Fruit fly (Drosophila melanogaster) whole organism, embryonic: ENCODE data around the gene mRpL16.

Source experiments
- Atf3 ChIP-seq: fragments of 200-800 bp; sonication (Bioruptor generic); optimal IDR thresholded peaks from 3 replicates; lab custom pipeline; 2016; ENCODE audit warnings: missing biosample characterization, missing genetic modification characterization
- CG10431 ChIP-seq: fragments of 200-800 bp; sonication (Bioruptor generic); optimal IDR thresholded peaks from 3 replicates; lab custom pipeline; 2018; ENCODE audit warnings: missing biosample characterization, mild to moderate bottlenecking, missing genetic modification characterization
- CG11093 ChIP-seq: fragments of 200-800 bp; sonication (Bioruptor generic); IDR thresholded peaks from 3 replicates; pipeline ENCODE4 v1.3.6; 2022; ENCODE audit warnings: missing biosample characterization, missing genetic modification characterization
- CG12391 ChIP-seq: fragments of 200-800 bp; sonication (Bioruptor generic); optimal IDR thresholded peaks from 3 replicates; lab custom pipeline; 2018; ENCODE audit warnings: missing biosample characterization, mild to moderate bottlenecking, missing genetic modification characterization, moderate library complexity
- CG12769 ChIP-seq: fragments of 200-800 bp; sonication (Bioruptor generic); optimal IDR thresholded peaks from 2 replicates; lab custom pipeline; 2019; ENCODE audit warnings: missing biosample characterization, mild to moderate bottlenecking, missing genetic modification characterization, moderate library complexity
- CG1602 ChIP-seq: fragments of 200-800 bp; sonication (Bioruptor generic); optimal IDR thresholded peaks from 3 replicates; lab custom pipeline; 2016; ENCODE audit warnings: missing biosample characterization, missing genetic modification characterization
- CG1603 ChIP-seq: fragments of 200-800 bp; sonication (Bioruptor generic); optimal IDR thresholded peaks from 2 replicates; lab custom pipeline; 2019; ENCODE audit warnings: missing biosample characterization, mild to moderate bottlenecking, missing genetic modification characterization, moderate library complexity
- CG16815 ChIP-seq: fragments of 200-800 bp; sonication (Bioruptor generic); optimal IDR thresholded peaks from 3 replicates; lab custom pipeline; 2017; ENCODE audit warnings: missing biosample characterization, mild to moderate bottlenecking, missing genetic modification characterization
- CG18619 ChIP-seq: fragments of 200-800 bp; sonication (Bioruptor generic); optimal IDR thresholded peaks from 3 replicates; lab custom pipeline; 2017; ENCODE audit warnings: missing biosample characterization, mild to moderate bottlenecking, missing genetic modification characterization
- CG30403 ChIP-seq: fragments of 200-800 bp; sonication (Bioruptor generic); optimal IDR thresholded peaks from 3 replicates; lab custom pipeline; 2016; ENCODE audit warnings: missing biosample characterization, missing genetic modification characterization
- CG3407 ChIP-seq: fragments of 200-800 bp; sonication (Bioruptor generic); optimal IDR thresholded peaks from 2 replicates; lab custom pipeline; 2018; ENCODE audit warnings: missing biosample characterization, mild to moderate bottlenecking, missing genetic modification characterization
- CG34224 ChIP-seq: fragments of 200-800 bp; sonication (Bioruptor generic); IDR thresholded peaks from 3 replicates; pipeline ENCODE4 v1.3.6; 2022; ENCODE audit warnings: missing biosample characterization, missing genetic modification characterization; ENCODE audit not compliant: partially characterized antibody
- CG4282 ChIP-seq: fragments of 200-800 bp; sonication (Bioruptor generic); optimal IDR thresholded peaks from 2 replicates; lab custom pipeline; 2016; ENCODE audit warnings: missing biosample characterization, missing genetic modification characterization
- CG4404 ChIP-seq: fragments of 200-800 bp; sonication (Bioruptor generic); IDR thresholded peaks from 2 replicates; pipeline ENCODE4 v1.3.6; 2022; ENCODE audit warnings: missing biosample characterization, missing genetic modification characterization
- CG5180 ChIP-seq: fragments of 200-800 bp; sonication (Bioruptor generic); optimal IDR thresholded peaks from 3 replicates; lab custom pipeline; 2017; ENCODE audit warnings: missing biosample characterization, missing genetic modification characterization, mild to moderate bottlenecking, moderate library complexity, missing genetic modification reagents
- CG6791 ChIP-seq: fragments of 200-800 bp; sonication (Bioruptor generic); IDR thresholded peaks from 3 replicates; pipeline ENCODE4 v1.3.6; 2022; ENCODE audit warnings: missing biosample characterization, missing genetic modification characterization; ENCODE audit not compliant: partially characterized antibody
- CG6813 ChIP-seq: fragments of 200-800 bp; sonication (Bioruptor generic); optimal IDR thresholded peaks from 2 replicates; lab custom pipeline; 2017; ENCODE audit warnings: missing biosample characterization, missing genetic modification characterization, mild to moderate bottlenecking, moderate library complexity, missing genetic modification reagents
- CG7987 ChIP-seq: fragments of 200-800 bp; sonication (Bioruptor generic); optimal IDR thresholded peaks from 2 replicates; lab custom pipeline; 2018; ENCODE audit warnings: missing biosample characterization, mild to moderate bottlenecking, missing genetic modification characterization, moderate library complexity
- CrebB ChIP-seq: fragments of 200-800 bp; sonication (Bioruptor generic); optimal IDR thresholded peaks from 3 replicates; lab custom pipeline; 2018; ENCODE audit warnings: missing biosample characterization, mild to moderate bottlenecking, missing genetic modification characterization
- Dip2 ChIP-seq: fragments of 200-800 bp; sonication (Bioruptor generic); IDR thresholded peaks from 2 replicates; pipeline ENCODE4 v1.3.6; 2022; ENCODE audit warnings: missing biosample characterization, missing genetic modification characterization
- Dip3 ChIP-seq: fragments of 200-800 bp; sonication (Bioruptor generic); optimal IDR thresholded peaks from 3 replicates; lab custom pipeline; 2016; ENCODE audit warnings: missing biosample characterization, missing genetic modification characterization
- Dll ChIP-seq: fragments of 200-800 bp; sonication (Bioruptor generic); IDR thresholded peaks from 4 replicates; pipeline ENCODE4 v1.3.6; 2022; ENCODE audit warnings: missing biosample characterization, missing genetic modification characterization; ENCODE audit not compliant: partially characterized antibody
- E2f1 ChIP-seq: fragments of 200-800 bp; sonication (Bioruptor generic); IDR thresholded peaks from 2 replicates; pipeline ENCODE4 v1.3.6; 2022; ENCODE audit warnings: missing biosample characterization, missing genetic modification characterization
- ERR ChIP-seq: fragments of 200-800 bp; sonication (Bioruptor generic); optimal IDR thresholded peaks from 2 replicates; lab custom pipeline; 2016; ENCODE audit warnings: missing biosample characterization, missing genetic modification characterization
- Eip74EF ChIP-seq, 2 experiments: fragments of 200-800 bp in 1 of 2; fragments of >200 bp in 1 of 2; sonication (Bioruptor generic) in 1 of 2; optimal IDR thresholded peaks; 2 replicates each; lab custom pipeline; 2017 to 2019; ENCODE audit warnings: missing biosample characterization in 2 of 2, missing genetic modification characterization in 2 of 2, mild to moderate bottlenecking in 1 of 2, moderate library complexity in 1 of 2
- Ets65A ChIP-seq: fragments of 200-800 bp; sonication (Bioruptor generic); peaks from one replicate; lab custom pipeline; 2016; ENCODE audit warnings: missing biosample characterization, missing genetic modification characterization
- Fer3 ChIP-seq: fragments of 200-800 bp; sonication (Bioruptor generic); optimal IDR thresholded peaks from 2 replicates; lab custom pipeline; 2018; ENCODE audit warnings: missing biosample characterization, mild to moderate bottlenecking, missing genetic modification characterization, moderate library complexity
- Hsf ChIP-seq: fragments of 200-800 bp; sonication (Bioruptor generic); optimal IDR thresholded peaks from 3 replicates; lab custom pipeline; 2016; ENCODE audit warnings: missing biosample characterization, missing genetic modification characterization
- Meics ChIP-seq: fragments of 200-800 bp; sonication (Bioruptor generic); optimal IDR thresholded peaks from 2 replicates; lab custom pipeline; 2017; ENCODE audit warnings: missing biosample characterization, mild to moderate bottlenecking, missing genetic modification characterization
- Ssrp ChIP-seq: fragments of 200-800 bp; sonication (Bioruptor generic); optimal IDR thresholded peaks from 2 replicates; lab custom pipeline; 2018; ENCODE audit warnings: missing biosample characterization, mild to moderate bottlenecking, missing genetic modification characterization, moderate library complexity
- TFAM ChIP-seq: fragments of 200-800 bp; sonication (Bioruptor generic); optimal IDR thresholded peaks from 2 replicates; lab custom pipeline; 2017; ENCODE audit warnings: missing biosample characterization, missing genetic modification characterization, inconsistent platforms
- Xbp1 ChIP-seq: fragments of 200-800 bp; sonication (Bioruptor generic); optimal IDR thresholded peaks from 3 replicates; lab custom pipeline; 2016; ENCODE audit warnings: missing biosample characterization, mild to moderate bottlenecking, missing genetic modification characterization
- ap ChIP-seq: fragments of 200-800 bp; sonication (Bioruptor generic); IDR thresholded peaks from 2 replicates; pipeline ENCODE4 v1.3.6; 2022; ENCODE audit warnings: missing biosample characterization, missing genetic modification characterization
- ase ChIP-seq: fragments of 200-800 bp; sonication (Bioruptor generic); IDR thresholded peaks from 3 replicates; pipeline ENCODE4 v1.3.6; 2022; ENCODE audit warnings: missing biosample characterization, missing genetic modification characterization
- bsh ChIP-seq, 2 experiments: fragments of 200-800 bp; sonication (Bioruptor generic); optimal IDR thresholded peaks; 2 replicates each; lab custom pipeline; 2017 to 2018; ENCODE audit warnings: mild to moderate bottlenecking in 2 of 2, missing biosample characterization in 2 of 2, missing genetic modification characterization in 2 of 2, moderate library complexity in 1 of 2
- eyg ChIP-seq: fragments of 200-800 bp; sonication (Bioruptor generic); optimal IDR thresholded peaks from 3 replicates; lab custom pipeline; 2016; ENCODE audit warnings: missing biosample characterization, missing genetic modification characterization
- gcm ChIP-seq: fragments of 200-800 bp; sonication (Bioruptor generic); optimal IDR thresholded peaks from 2 replicates; lab custom pipeline; 2019; ENCODE audit warnings: missing biosample characterization, mild to moderate bottlenecking, missing genetic modification characterization, moderate library complexity
- ham ChIP-seq: fragments of 200-800 bp; sonication (Bioruptor generic); IDR thresholded peaks from 2 replicates; pipeline ENCODE4 v1.3.6; 2022; ENCODE audit warnings: missing biosample characterization, missing genetic modification characterization
- lola ChIP-seq, 3 experiments: fragments of >200 bp in 2 of 3; fragments of 200-800 bp in 1 of 3; sonication (Bioruptor generic) in 1 of 3; optimal IDR thresholded peaks; 2 replicates each; lab custom pipeline; 2017 to 2019; ENCODE audit warnings: missing biosample characterization in 3 of 3, missing genetic modification characterization in 3 of 3, mild to moderate bottlenecking in 1 of 3, moderate library complexity in 1 of 3
- pros ChIP-seq: fragments of 200-800 bp; sonication (Bioruptor generic); optimal IDR thresholded peaks from 3 replicates; lab custom pipeline; 2019; ENCODE audit warnings: missing biosample characterization, mild to moderate bottlenecking, missing genetic modification characterization, moderate library complexity
- sim ChIP-seq: fragments of 200-800 bp; sonication (Bioruptor generic); IDR thresholded peaks from 2 replicates; pipeline ENCODE4 v1.3.6; 2022; ENCODE audit warnings: missing biosample characterization, missing genetic modification characterization
- slbo ChIP-seq: fragments of 200-800 bp; sonication (Bioruptor generic); IDR thresholded peaks from 2 replicates; pipeline ENCODE4 v1.3.6; 2022; ENCODE audit warnings: missing biosample characterization, missing genetic modification characterization
- slou ChIP-seq: fragments of 200-800 bp; sonication (Bioruptor generic); optimal IDR thresholded peaks from 3 replicates; lab custom pipeline; 2016; ENCODE audit warnings: missing biosample characterization, missing genetic modification characterization
- slp2 ChIP-seq: fragments of 200-800 bp; sonication (Bioruptor generic); optimal IDR thresholded peaks from 2 replicates; lab custom pipeline; 2016; ENCODE audit warnings: missing biosample characterization, missing genetic modification characterization
- so ChIP-seq: fragments of 200-800 bp; sonication (Bioruptor generic); IDR thresholded peaks from 3 replicates; pipeline ENCODE4 v1.3.6; 2022; ENCODE audit warnings: missing biosample characterization, missing genetic modification characterization
- sob ChIP-seq: fragments of 200-800 bp; sonication (Bioruptor generic); IDR thresholded peaks from 2 replicates; pipeline ENCODE4 v1.3.6; 2022; ENCODE audit warnings: missing biosample characterization, missing genetic modification characterization
- sug ChIP-seq: fragments of 200-800 bp; optimal IDR thresholded peaks from 2 replicates; lab custom pipeline; 2019; ENCODE audit warnings: missing biosample characterization, mild to moderate bottlenecking, missing genetic modification characterization, moderate library complexity
- toy ChIP-seq: fragments of 200-800 bp; sonication (Bioruptor generic); IDR thresholded peaks from 2 replicates; pipeline ENCODE4 v1.3.6; 2022; ENCODE audit warnings: missing biosample characterization, missing genetic modification characterization
- tup ChIP-seq: fragments of 200-800 bp; sonication (Bioruptor generic); optimal IDR thresholded peaks from 2 replicates; lab custom pipeline; 2016; ENCODE audit warnings: missing biosample characterization, mild to moderate bottlenecking, missing genetic modification characterization, moderate library complexity
- unpg ChIP-seq: fragments of 200-800 bp; sonication (Bioruptor generic); optimal IDR thresholded peaks from 3 replicates; lab custom pipeline; 2018; ENCODE audit warnings: missing biosample characterization, mild to moderate bottlenecking, missing genetic modification characterization, moderate library complexity

mRpL16 gene

DNA sequence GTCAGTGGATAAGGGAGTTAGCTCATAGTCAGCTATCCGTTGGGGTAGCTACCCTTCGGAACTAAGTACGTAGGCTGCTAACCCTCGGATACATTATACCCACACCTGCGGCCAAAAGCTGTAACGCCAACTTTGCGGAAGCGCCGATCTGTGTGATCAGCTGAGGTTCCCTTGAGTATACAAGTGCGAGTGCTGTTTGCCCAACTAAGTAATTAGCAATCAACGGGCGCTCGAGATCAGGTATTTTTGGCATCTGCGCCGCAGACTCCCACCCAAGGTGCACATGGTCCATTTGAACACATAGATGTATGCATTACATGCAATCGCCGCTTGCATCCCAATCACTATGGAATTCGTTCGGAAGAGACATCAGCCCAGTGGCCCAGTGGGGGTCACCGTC lies 36.0 kb upstream of the mRpL16 start (continued):
- TF ChIP-seq CG4282 (GFP tag; lab: Kevin White, UChicago) (peak; percentile 24), unpg (GFP tag; lab: Kevin White, UChicago) (peak; percentile 36), bsh (GFP tag; optimal IDR thresholded peaks at IDR 0.05; lab: Kevin White, UChicago) (no peak), Atf3 (GFP tag; lab: Kevin White, UChicago) (no peak), Dll (GFP tag; lab: Robert Waterston, UW) (no peak), slp2 (GFP tag; lab: Kevin White, UChicago) (no peak), CG16815 (GFP tag; lab: Kevin White, UChicago) (no peak), CG18619 (peak; percentile 71), pros (GFP tag; lab: Kevin White, UChicago) (no peak), lola (GFP tag; optimal IDR thresholded peaks at IDR 0.05; lab: Kevin White, UChicago) (no peak), E2f1 (peak; percentile 62; the same call in 1 of the 2 replicates), CG6813 (GFP tag; lab: Kevin White, UChicago) (peak; percentile 92), Eip74EF (GFP tag; optimal IDR thresholded peaks at IDR 0.05; lab: Kevin White, UChicago) (peak in 1 of 2 experiments; percentile 59), CG7987 (peak; percentile 86), eyg (peak; percentile 84), CG3407 (GFP tag; lab: Kevin White, UChicago) (peak; percentile 9), slbo (GFP tag; lab: Robert Waterston, UW) (peak; percentile 40), sim (GFP tag; lab: Robert Waterston, UW) (no peak), sob (peak; percentile 85), CrebB (peak; percentile 82), Fer3 (tag; lab: Kevin White, UChicago) (peak; percentile 78), ERR (GFP tag; lab: Kevin White, UChicago) (peak; percentile 69), ham (GFP tag; lab: Robert Waterston, UW) (peak; percentile 66; the same call in 1 of the 2 replicates), CG1602 (GFP tag; lab: Kevin White, UChicago) (no peak), gcm (GFP tag; lab: Kevin White, UChicago) (no peak), CG11093 (GFP tag; lab: Robert Waterston, UW) (no peak), so (GFP tag; lab: Robert Waterston, UW) (peak; percentile 87; the same call in 2 of the 3 replicates), CG5180 (GFP tag; lab: Kevin White, UChicago) (peak; percentile 66), tup (GFP tag; lab: Kevin White, UChicago) (peak; percentile 85), Dip3 (peak; percentile 16), CG12769 (tag; lab: Kevin White, UChicago) (peak; percentile 85), Ets65A (GFP tag; lab: Kevin White, UChicago) (peak; percentile 82), CG6791 (GFP tag; lab: Robert Waterston, UW) (no peak), CG10431 (GFP tag; lab: Kevin White, UChicago) (no peak), CG1603 (peak; percentile 13), Hsf (GFP tag; lab: Kevin White, UChicago) (no peak), toy (GFP tag; lab: Robert Waterston, UW) (peak; percentile 62), Meics (GFP tag; lab: Kevin White, UChicago) (peak; percentile 81), CG12391 (tag; lab: Kevin White, UChicago) (no peak), Ssrp (tag; lab: Kevin White, UChicago) (no peak), TFAM (GFP tag; lab: Kevin White, UChicago) (no peak), ase (GFP tag; lab: Robert Waterston, UW) (peak; percentile 57; the same call in 2 of the 3 replicates), Xbp1 (GFP tag; lab: Kevin White, UChicago) (peak; percentile 11), CG34224 (GFP tag; lab: Robert Waterston, UW) (no peak), Dip2 (no peak), sug (tag; lab: Kevin White, UChicago) (peak; percentile 56), CG30403 (peak; percentile 8), slou (GFP tag; lab: Kevin White, UChicago) (peak; percentile 56), ap (GFP tag; lab: Robert Waterston, UW) (0 out of 2 replicates have a peak, but pooled peaks have one; percentile 13), CG4404 (GFP tag; lab: Robert Waterston, UW) (no peak)
